Worm (Caenorhabditis elegans) whole organism, L4 larva: ENCODE results near the gene lbp-4.

Source experiments
- D1046.2 ChIP-seq: fragments of 200-800 bp; sonication (Bioruptor generic); IDR thresholded peaks from 2 replicates; pipeline ENCODE4 v1.3.6; 2022; ENCODE audit warnings: missing genetic modification characterization, missing compliant biosample characterization
- F26F4.8 ChIP-seq: fragments of 200-800 bp; sonication (Bioruptor generic); conservative IDR thresholded peaks from 2 replicates; pipeline ENCODE4 v1.3.6; 2022; ENCODE audit warnings: missing genetic modification characterization, missing compliant biosample characterization
- F37D6.2 ChIP-seq: sonication (generic microtip); optimal IDR thresholded peaks from 2 replicates; lab custom pipeline; 2016; ENCODE audit warnings: mild to moderate bottlenecking, missing genetic modification characterization, missing compliant biosample characterization
- aha-1 ChIP-seq: fragments of 150-350 bp; peaks from one replicate; lab custom pipeline; 2014; ENCODE audit warnings: missing biosample characterization, missing genetic modification characterization
- ama-1 ChIP-seq: fragments of 150-350 bp; optimal IDR thresholded peaks from 2 replicates; lab custom pipeline; 2014; ENCODE audit warnings: inconsistent platforms, mixed read lengths
- arid-1 ChIP-seq: fragments of 200-800 bp; sonication (Bioruptor generic); conservative IDR thresholded peaks from 2 replicates; pipeline ENCODE4 v1.3.6; 2022; ENCODE audit warnings: missing genetic modification reagents, missing genetic modification characterization, missing compliant biosample characterization
- ceh-20 ChIP-seq: fragments of 200-800 bp; sonication (Bioruptor generic); IDR thresholded peaks from 2 replicates; pipeline ENCODE4 v1.3.6; 2022; ENCODE audit warnings: missing genetic modification reagents, missing genetic modification characterization, missing compliant biosample characterization
- ceh-44 ChIP-seq: fragments of 200-800 bp; sonication (Bioruptor generic); IDR thresholded peaks from 2 replicates; pipeline ENCODE4 v1.3.6; 2022; ENCODE audit warnings: missing genetic modification reagents, missing genetic modification characterization, missing compliant biosample characterization
- ceh-62 ChIP-seq: sonication (generic microtip); optimal IDR thresholded peaks from 2 replicates; lab custom pipeline; 2017; ENCODE audit warnings: missing biosample characterization, missing genetic modification characterization
- cey-2 ChIP-seq: sonication (generic microtip); optimal IDR thresholded peaks from 3 replicates; lab custom pipeline; 2017; ENCODE audit warnings: missing genetic modification characterization, mild to moderate bottlenecking, missing compliant biosample characterization, antibody characterized with exemption, borderline replicate concordance; ENCODE audit not compliant: insufficient read depth
- daf-12 ChIP-seq: fragments of 150-350 bp; optimal IDR thresholded peaks from 2 replicates; lab custom pipeline; 2014; ENCODE audit warnings: missing biosample characterization, missing genetic modification reagents, missing genetic modification characterization
- daf-19 ChIP-seq: fragments of 200-800 bp; sonication (Bioruptor generic); conservative IDR thresholded peaks from 2 replicates; pipeline ENCODE4 v1.3.6; 2022; ENCODE audit warnings: missing genetic modification characterization, missing compliant biosample characterization
- dpl-1 ChIP-seq: fragments of 150-350 bp; optimal IDR thresholded peaks from 2 replicates; lab custom pipeline; 2014; ENCODE audit warnings: missing biosample characterization, missing genetic modification reagents, missing genetic modification characterization
- duxl-1 ChIP-seq: sonication (generic microtip); optimal IDR thresholded peaks from 2 replicates; lab custom pipeline; 2016; ENCODE audit warnings: mild to moderate bottlenecking, missing genetic modification characterization, moderate library complexity, missing compliant biosample characterization; ENCODE audit not compliant: poor library complexity
- dve-1 ChIP-seq: sonication (generic microtip); optimal IDR thresholded peaks from 2 replicates; lab custom pipeline; 2017; ENCODE audit warnings: antibody characterized with exemption, mild to moderate bottlenecking, missing genetic modification characterization, missing compliant biosample characterization; ENCODE audit not compliant: insufficient read depth
- egl-27 ChIP-seq: sonication (generic microtip); optimal IDR thresholded peaks from 3 replicates; lab custom pipeline; 2017; ENCODE audit warnings: missing biosample characterization, missing genetic modification reagents, missing genetic modification characterization
- gei-8 ChIP-seq: fragments of 200-800 bp; sonication (Bioruptor generic); optimal IDR thresholded peaks from 2 replicates; lab custom pipeline; 2018; ENCODE audit warnings: mild to moderate bottlenecking, missing genetic modification characterization, missing compliant biosample characterization
- hlh-30 ChIP-seq: sonication (generic microtip); optimal IDR thresholded peaks from 2 replicates; lab custom pipeline; 2017; ENCODE audit warnings: antibody characterized with exemption, mild to moderate bottlenecking, missing genetic modification characterization, missing compliant biosample characterization; ENCODE audit not compliant: insufficient read depth
- lin-38 ChIP-seq: fragments of 200-800 bp; sonication (Bioruptor generic); IDR thresholded peaks from 2 replicates; pipeline ENCODE4 v1.3.6; 2022; ENCODE audit warnings: missing genetic modification reagents, missing genetic modification characterization, missing compliant biosample characterization
- madf-5 ChIP-seq, 2 experiments: fragments of 200-800 bp; sonication (Bioruptor generic); IDR thresholded peaks; 2 replicates each; pipeline ENCODE4 v1.3.6; 2022; ENCODE audit warnings: missing compliant biosample characterization in 2 of 2, missing genetic modification characterization in 2 of 2
- madf-9 ChIP-seq: fragments of 200-800 bp; sonication (Bioruptor generic); conservative IDR thresholded peaks from 2 replicates; pipeline ENCODE4 v1.3.6; 2022; ENCODE audit warnings: missing genetic modification reagents, missing genetic modification characterization, missing compliant biosample characterization
- mep-1 ChIP-seq: fragments of 150-350 bp; sonication (generic microtip); optimal IDR thresholded peaks from 3 replicates; lab custom pipeline; 2014; ENCODE audit warnings: missing biosample characterization, missing genetic modification characterization
- mxl-3 ChIP-seq: fragments of 200-800 bp; sonication (Bioruptor generic); optimal IDR thresholded peaks from 2 replicates; lab custom pipeline; 2018; ENCODE audit warnings: mild to moderate bottlenecking, missing genetic modification characterization, missing compliant biosample characterization
- nhr-10 ChIP-seq: fragments of 150-350 bp; optimal IDR thresholded peaks from 2 replicates; lab custom pipeline; 2014; ENCODE audit warnings: missing biosample characterization, missing genetic modification characterization
- nhr-102 ChIP-seq: sonication (generic microtip); optimal IDR thresholded peaks from 2 replicates; lab custom pipeline; 2016; ENCODE audit warnings: mild to moderate bottlenecking, missing genetic modification characterization, moderate library complexity, missing compliant biosample characterization
- nhr-237 ChIP-seq: sonication (generic microtip); optimal IDR thresholded peaks from 2 replicates; lab custom pipeline; 2017; ENCODE audit warnings: missing biosample characterization, missing genetic modification characterization
- nhr-28 ChIP-seq: fragments of 150-350 bp; optimal IDR thresholded peaks from 2 replicates; lab custom pipeline; 2014; ENCODE audit warnings: missing biosample characterization, missing genetic modification characterization
- nhr-42 ChIP-seq: fragments of 200-800 bp; sonication (Bioruptor generic); IDR thresholded peaks from 2 replicates; pipeline ENCODE4 v1.3.6; 2022; ENCODE audit warnings: missing genetic modification characterization, missing compliant biosample characterization
- nhr-76 ChIP-seq: fragments of 150-350 bp; optimal IDR thresholded peaks from 2 replicates; lab custom pipeline; 2014; ENCODE audit warnings: missing biosample characterization, missing genetic modification characterization
- pha-4 ChIP-seq, 2 experiments: fragments of 150-350 bp in 1 of 2; fragments of 200-800 bp in 1 of 2; sonication (Bioruptor generic) in 1 of 2; IDR thresholded peaks in 1 of 2; optimal IDR thresholded peaks in 1 of 2; 2 replicates each; pipeline versions ENCODE4 v1.3.6 to Lab custom; 2014 to 2022; ENCODE audit warnings: missing genetic modification characterization in 2 of 2, missing genetic modification reagents in 2 of 2, missing biosample characterization in 1 of 2, missing compliant biosample characterization in 1 of 2
- php-3 ChIP-seq: fragments of 200-800 bp; sonication (Bioruptor generic); IDR thresholded peaks from 2 replicates; pipeline ENCODE4 v1.3.6; 2022; ENCODE audit warnings: missing genetic modification reagents, missing genetic modification characterization, missing compliant biosample characterization
- saeg-2 ChIP-seq: fragments of 200-800 bp; sonication (Bioruptor generic); IDR thresholded peaks from 2 replicates; pipeline ENCODE4 v1.3.6; 2022; ENCODE audit warnings: missing genetic modification reagents, missing genetic modification characterization, missing compliant biosample characterization
- tag-97 ChIP-seq: fragments of 200-800 bp; sonication (Bioruptor generic); IDR thresholded peaks from 2 replicates; pipeline ENCODE4 v1.3.6; 2022; ENCODE audit warnings: missing genetic modification characterization, missing compliant biosample characterization
- unc-62 ChIP-seq, 3 experiments: fragments of 150-350 bp in 1 of 3; sonication (generic microtip); optimal IDR thresholded peaks in 2 of 3; peaks in 1 of 3; 1 replicate in 1 of 3; 2 replicates in 2 of 3; lab custom pipeline; 2014 to 2017; ENCODE audit warnings: missing biosample characterization in 3 of 3, missing genetic modification characterization in 3 of 3, missing genetic modification reagents in 3 of 3, missing genotype in 1 of 3
- zag-1 ChIP-seq: fragments of 150-350 bp; optimal IDR thresholded peaks from 2 replicates; lab custom pipeline; 2014; ENCODE audit warnings: missing biosample characterization, missing genetic modification characterization
- ztf-11 ChIP-seq: fragments of 150-350 bp; optimal IDR thresholded peaks from 2 replicates; lab custom pipeline; 2014; ENCODE audit warnings: missing biosample characterization, missing genetic modification characterization
- ztf-7 ChIP-seq: fragments of 150-350 bp; optimal IDR thresholded peaks from 2 replicates; lab custom pipeline; 2014; ENCODE audit warnings: missing biosample characterization, missing genetic modification characterization

lbp-4 gene

ce11 chrV:7809320-7810256 lies 10.8 kb upstream of the lbp-4 start, which contains the start of gene ZK742.3 (continued):
- TF ChIP-seq F37D6.2 (tag; lab: Kevin White, UChicago): no peak
- no peak for TF ChIP-seq duxl-1
- peak; percentile 98 for TF ChIP-seq nhr-28 (tag; lab: Kevin White, UChicago)
- TF ChIP-seq tag-97: no peak
- no peak for TF ChIP-seq F26F4.8 (GFP tag; lab: Robert Waterston, UW)
- TF ChIP-seq gei-8 (GFP tag; lab: Kevin White, UChicago): no peak
- TF ChIP-seq ztf-11: no peak
- peak; percentile 7 for TF ChIP-seq nhr-10 (tag; lab: Kevin White, UChicago)
- TF ChIP-seq saeg-2 (GFP tag; lab: Robert Waterston, UW): no peak
- TF ChIP-seq madf-9: no peak
- no peak for TF ChIP-seq pha-4 (GFP tag; IDR thresholded peaks at IDR 0.05; lab: Robert Waterston, UW)
- TF ChIP-seq pha-4 (tag; optimal IDR thresholded peaks at IDR 0.05; lab: Kevin White, UChicago): no peak
- peak; percentile 7 for TF ChIP-seq mep-1 (tag; lab: Kevin White, UChicago)
- TF ChIP-seq daf-12 (tag; lab: Kevin White, UChicago): no peak
- TF ChIP-seq arid-1 (GFP tag; lab: Robert Waterston, UW): no peak
- TF ChIP-seq ztf-7 (tag; lab: Kevin White, UChicago): no peak
- TF ChIP-seq unc-62 (GFP tag; optimal IDR thresholded peaks at IDR 0.05 in 1 of 2; lab: Kevin White, UChicago): no peak
- no peak for TF ChIP-seq unc-62 (tag; optimal IDR thresholded peaks at IDR 0.05; lab: Kevin White, UChicago)
- TF ChIP-seq ama-1 (lab: Kevin White, UChicago): no peak
- 0 out of 2 replicates have a peak, but pooled peaks have one; percentile 28 for TF ChIP-seq lin-38 (GFP tag; lab: Robert Waterston, UW)
- TF ChIP-seq egl-27 (tag; lab: Kevin White, UChicago): no peak
- TF ChIP-seq daf-19 (GFP tag; lab: Robert Waterston, UW): no peak
- no peak for TF ChIP-seq nhr-42 (GFP tag; lab: Robert Waterston, UW)
- no peak for TF ChIP-seq nhr-237 (tag; lab: Kevin White, UChicago)
- TF ChIP-seq ceh-20 (GFP tag; lab: Robert Waterston, UW): no peak
- no peak for TF ChIP-seq ceh-62 (tag; lab: Kevin White, UChicago)
- no peak for TF ChIP-seq mxl-3 (GFP tag; lab: Kevin White, UChicago)
- TF ChIP-seq php-3: 0 out of 2 replicates have a peak, but pooled peaks have one; percentile 9
- no peak for TF ChIP-seq nhr-76 (tag; lab: Kevin White, UChicago)
- no peak for TF ChIP-seq dpl-1 (GFP tag; lab: Kevin White, UChicago)
- no peak for TF ChIP-seq cey-2 (tag; lab: Kevin White, UChicago)
- peak; percentile 9 for TF ChIP-seq hlh-30
- no peak for TF ChIP-seq D1046.2
- no peak for TF ChIP-seq zag-1 (tag; lab: Kevin White, UChicago)
- no peak for TF ChIP-seq ceh-44
- no peak for TF ChIP-seq madf-5 (GFP tag; IDR thresholded peaks at IDR 0.05; lab: Robert Waterston, UW)
- TF ChIP-seq dve-1: peak; percentile 57

ce11 chrV:7810591-7810990 lies 9.8 kb upstream of the lbp-4 start:
- TF ChIP-seq nhr-102 (tag; lab: Kevin White, UChicago) (no peak), aha-1 (tag; lab: Kevin White, UChicago) (peak; percentile 97)
